Fruit fly (Drosophila melanogaster) whole organism, embryonic: ENCODE data around the gene IleRS-m.

Experiments
- CG10366 ChIP-seq: fragments of 200-800 bp; sonication (Bioruptor generic); IDR thresholded peaks from 2 replicates; pipeline ENCODE4 v1.3.6; 2022; ENCODE audit warnings: missing biosample characterization, missing genetic modification characterization
- CG11247 ChIP-seq: fragments of 200-800 bp; sonication (Bioruptor generic); IDR thresholded peaks from 2 replicates; pipeline ENCODE4 v1.3.6; 2022; ENCODE audit warnings: missing biosample characterization, missing genetic modification characterization
- CG13123 ChIP-seq: fragments of 200-800 bp; sonication (Bioruptor generic); optimal IDR thresholded peaks from 2 replicates; lab custom pipeline; 2016; ENCODE audit warnings: missing biosample characterization, missing genetic modification characterization
- CG13775 ChIP-seq: fragments of 200-800 bp; sonication (Bioruptor generic); optimal IDR thresholded peaks from 3 replicates; lab custom pipeline; 2017; ENCODE audit warnings: missing biosample characterization, mild to moderate bottlenecking, missing genetic modification characterization
- CG16815 ChIP-seq: fragments of 200-800 bp; sonication (Bioruptor generic); optimal IDR thresholded peaks from 3 replicates; lab custom pipeline; 2017; ENCODE audit warnings: missing biosample characterization, mild to moderate bottlenecking, missing genetic modification characterization
- CG17802 ChIP-seq: fragments of 200-800 bp; sonication (Bioruptor generic); optimal IDR thresholded peaks from 2 replicates; lab custom pipeline; 2018; ENCODE audit warnings: missing biosample characterization, mild to moderate bottlenecking, missing genetic modification characterization, moderate library complexity
- CG2202 ChIP-seq: fragments of 200-800 bp; sonication (Bioruptor generic); optimal IDR thresholded peaks from 2 replicates; lab custom pipeline; 2018; ENCODE audit warnings: missing biosample characterization, mild to moderate bottlenecking, missing genetic modification characterization
- CG32772 ChIP-seq: fragments of 200-800 bp; sonication (Bioruptor generic); IDR thresholded peaks from 2 replicates; pipeline ENCODE4 v1.3.6; 2022; ENCODE audit warnings: missing biosample characterization, missing genetic modification characterization
- CG34422 ChIP-seq: fragments of 200-800 bp; sonication (Bioruptor generic); IDR thresholded peaks from 3 replicates; pipeline ENCODE4 v1.3.6; 2022; ENCODE audit warnings: missing biosample characterization, missing genetic modification characterization
- CG3847 ChIP-seq: fragments of 200-800 bp; sonication (Bioruptor generic); IDR thresholded peaks from 2 replicates; pipeline ENCODE4 v1.3.6; 2022; ENCODE audit warnings: missing biosample characterization, missing genetic modification characterization
- CG6813 ChIP-seq: fragments of 200-800 bp; sonication (Bioruptor generic); optimal IDR thresholded peaks from 2 replicates; lab custom pipeline; 2017; ENCODE audit warnings: missing biosample characterization, missing genetic modification characterization, mild to moderate bottlenecking, moderate library complexity, missing genetic modification reagents
- CG7928 ChIP-seq: fragments of 200-800 bp; sonication (Bioruptor generic); optimal IDR thresholded peaks from 2 replicates; lab custom pipeline; 2017; ENCODE audit warnings: missing biosample characterization, mild to moderate bottlenecking, missing genetic modification characterization
- CG8290 ChIP-seq, 3 experiments: fragments of 200-800 bp; sonication (Bioruptor generic); optimal IDR thresholded peaks; 2 replicates each; lab custom pipeline; 2016 to 2019; ENCODE audit warnings: missing biosample characterization in 3 of 3, missing genetic modification characterization in 3 of 3, mild to moderate bottlenecking in 2 of 3, moderate library complexity in 1 of 3
- CG8359 ChIP-seq: fragments of 200-800 bp; sonication (Bioruptor generic); optimal IDR thresholded peaks from 2 replicates; lab custom pipeline; 2017; ENCODE audit warnings: missing biosample characterization, mild to moderate bottlenecking, missing genetic modification characterization, borderline replicate concordance
- CG9437 ChIP-seq: fragments of 200-800 bp; sonication (Bioruptor generic); optimal IDR thresholded peaks from 2 replicates; lab custom pipeline; 2018; ENCODE audit warnings: missing biosample characterization, mild to moderate bottlenecking, missing genetic modification characterization
- CG9797 ChIP-seq: fragments of 200-800 bp; sonication (Bioruptor generic); optimal IDR thresholded peaks from 3 replicates; lab custom pipeline; 2018; ENCODE audit warnings: missing biosample characterization, mild to moderate bottlenecking, missing genetic modification characterization
- CTCF ChIP-seq: fragments of 200-800 bp; sonication (Bioruptor generic); optimal IDR thresholded peaks from 2 replicates; lab custom pipeline; 2017; ENCODE audit warnings: missing biosample characterization, mild to moderate bottlenecking, missing genetic modification characterization, moderate library complexity
- CkIIα-i1 ChIP-seq: fragments of 200-800 bp; sonication (Bioruptor generic); IDR thresholded peaks from 2 replicates; pipeline ENCODE4 v1.3.6; 2022; ENCODE audit warnings: missing biosample characterization, missing genetic modification characterization
- Doc3 ChIP-seq: fragments of 200-800 bp; sonication (Bioruptor generic); IDR thresholded peaks from 3 replicates; pipeline ENCODE4 v1.3.6; 2022; ENCODE audit warnings: missing biosample characterization, missing genetic modification characterization; ENCODE audit not compliant: partially characterized antibody
- E2f2 ChIP-seq: fragments of 200-800 bp; sonication (Bioruptor generic); IDR thresholded peaks from 2 replicates; pipeline ENCODE4 v1.3.6; 2022; ENCODE audit warnings: missing biosample characterization, missing genetic modification characterization
- Hand ChIP-seq: fragments of 200-800 bp; sonication (Bioruptor generic); optimal IDR thresholded peaks from 2 replicates; lab custom pipeline; 2017; ENCODE audit warnings: mild to moderate bottlenecking, missing biosample characterization, missing genetic modification reagents, missing genetic modification characterization
- Meics ChIP-seq: fragments of 200-800 bp; sonication (Bioruptor generic); optimal IDR thresholded peaks from 2 replicates; lab custom pipeline; 2017; ENCODE audit warnings: missing biosample characterization, mild to moderate bottlenecking, missing genetic modification characterization
- Mes4 ChIP-seq: fragments of 200-800 bp; sonication (Bioruptor generic); optimal IDR thresholded peaks from 2 replicates; lab custom pipeline; 2016; ENCODE audit warnings: missing biosample characterization, missing genetic modification characterization
- Myb ChIP-seq: fragments of 200-800 bp; sonication (Bioruptor generic); optimal IDR thresholded peaks from 2 replicates; lab custom pipeline; 2016; ENCODE audit warnings: missing biosample characterization, missing genetic modification characterization
- Nf-YA ChIP-seq: fragments of 200-800 bp; sonication (Bioruptor generic); IDR thresholded peaks from 2 replicates; pipeline ENCODE4 v1.3.6; 2022; ENCODE audit warnings: missing biosample characterization, missing genetic modification characterization
- NfI ChIP-seq: fragments of 200-800 bp; sonication (Bioruptor generic); optimal IDR thresholded peaks from 3 replicates; lab custom pipeline; 2018; ENCODE audit warnings: missing biosample characterization, mild to moderate bottlenecking, missing genetic modification characterization, moderate library complexity
- Side ChIP-seq: fragments of 200-800 bp; sonication (Bioruptor generic); optimal IDR thresholded peaks from 2 replicates; lab custom pipeline; 2016; ENCODE audit warnings: missing biosample characterization, missing genetic modification characterization
- Sin3A ChIP-seq: fragments of >200 bp; optimal IDR thresholded peaks from 2 replicates; lab custom pipeline; 2018
- Sry-δ ChIP-seq: fragments of 200-800 bp; sonication (Bioruptor generic); optimal IDR thresholded peaks from 2 replicates; lab custom pipeline; 2016; ENCODE audit warnings: missing biosample characterization, missing genetic modification characterization
- Stat92E ChIP-seq, 3 experiments: fragments of >200 bp in 2 of 3; fragments of 200-800 bp in 1 of 3; sonication (Bioruptor generic) in 1 of 3; optimal IDR thresholded peaks; 2 replicates each; lab custom pipeline; 2017 to 2019; ENCODE audit warnings: missing biosample characterization in 3 of 3, missing genetic modification characterization in 3 of 3, mild to moderate bottlenecking in 1 of 3, moderate library complexity in 1 of 3
- dmrt99B ChIP-seq: fragments of 200-800 bp; sonication (Bioruptor generic); optimal IDR thresholded peaks from 2 replicates; lab custom pipeline; 2018; ENCODE audit warnings: missing biosample characterization, mild to moderate bottlenecking, missing genetic modification characterization, moderate library complexity
- en ChIP-seq: fragments of 200-800 bp; sonication (Bioruptor generic); optimal IDR thresholded peaks from 2 replicates; lab custom pipeline; 2016; ENCODE audit warnings: missing biosample characterization, missing genetic modification characterization
- fd102C ChIP-seq: fragments of 200-800 bp; sonication (Bioruptor generic); optimal IDR thresholded peaks from 2 replicates; lab custom pipeline; 2018; ENCODE audit warnings: missing biosample characterization, mild to moderate bottlenecking, missing genetic modification characterization, moderate library complexity
- fru ChIP-seq: fragments of >200 bp; optimal IDR thresholded peaks from 2 replicates; lab custom pipeline; 2017
- gce ChIP-seq: fragments of 200-800 bp; sonication (Bioruptor generic); IDR thresholded peaks from 3 replicates; pipeline ENCODE4 v1.3.6; 2022; ENCODE audit warnings: missing biosample characterization, missing genetic modification characterization
- hbn ChIP-seq: fragments of 200-800 bp; sonication (Bioruptor generic); IDR thresholded peaks from 2 replicates; pipeline ENCODE4 v1.3.6; 2022; ENCODE audit warnings: missing biosample characterization, missing genetic modification characterization; ENCODE audit not compliant: partially characterized antibody
- hth ChIP-seq: fragments of >200 bp; optimal IDR thresholded peaks from 2 replicates; lab custom pipeline; 2017; ENCODE audit warnings: inconsistent platforms
- knrl ChIP-seq: fragments of 200-800 bp; sonication (Bioruptor generic); IDR thresholded peaks from 3 replicates; pipeline ENCODE4 v1.3.6; 2022; ENCODE audit warnings: missing biosample characterization, missing genetic modification characterization; ENCODE audit not compliant: partially characterized antibody
- nerfin-1 ChIP-seq: fragments of 200-800 bp; sonication (Bioruptor generic); optimal IDR thresholded peaks from 3 replicates; lab custom pipeline; 2019; ENCODE audit warnings: missing biosample characterization, mild to moderate bottlenecking, missing genetic modification characterization, moderate library complexity
- otp ChIP-seq: fragments of 200-800 bp; sonication (Bioruptor generic); IDR thresholded peaks from 3 replicates; pipeline ENCODE4, ENCODE4 v1.3.6; 2022; ENCODE audit warnings: missing biosample characterization, missing genetic modification characterization
- psq ChIP-seq: fragments of 200-800 bp; sonication (Bioruptor generic); optimal IDR thresholded peaks from 2 replicates; lab custom pipeline; 2017; ENCODE audit warnings: missing biosample characterization, missing genetic modification characterization
- row ChIP-seq: fragments of 200-800 bp; sonication (Bioruptor generic); IDR thresholded peaks from 3 replicates; pipeline ENCODE4 v1.3.6; 2022; ENCODE audit warnings: missing biosample characterization, missing genetic modification characterization
- shn ChIP-seq: fragments of 200-800 bp; sonication (Bioruptor generic); optimal IDR thresholded peaks from 3 replicates; lab custom pipeline; 2016; ENCODE audit warnings: missing biosample characterization, missing genetic modification characterization
- sim ChIP-seq: fragments of 200-800 bp; sonication (Bioruptor generic); IDR thresholded peaks from 2 replicates; pipeline ENCODE4 v1.3.6; 2022; ENCODE audit warnings: missing biosample characterization, missing genetic modification characterization
- slp2 ChIP-seq: fragments of 200-800 bp; sonication (Bioruptor generic); optimal IDR thresholded peaks from 2 replicates; lab custom pipeline; 2016; ENCODE audit warnings: missing biosample characterization, missing genetic modification characterization
- sna ChIP-seq: fragments of 200-800 bp; sonication (Bioruptor generic); IDR thresholded peaks from 2 replicates; pipeline ENCODE4 v1.3.6; 2022; ENCODE audit warnings: missing biosample characterization, missing genetic modification characterization; ENCODE audit not compliant: partially characterized antibody
- tup ChIP-seq: fragments of 200-800 bp; sonication (Bioruptor generic); optimal IDR thresholded peaks from 2 replicates; lab custom pipeline; 2016; ENCODE audit warnings: missing biosample characterization, mild to moderate bottlenecking, missing genetic modification characterization, moderate library complexity
- z ChIP-seq: fragments of 200-800 bp; sonication (Bioruptor generic); IDR thresholded peaks from 3 replicates; pipeline ENCODE4 v1.3.6; 2022; ENCODE audit warnings: missing biosample characterization, missing genetic modification characterization
- zen2 ChIP-seq: fragments of 200-800 bp; sonication (Bioruptor generic); IDR thresholded peaks from 3 replicates; pipeline ENCODE4 v1.3.6; 2022; ENCODE audit warnings: missing biosample characterization, missing genetic modification characterization; ENCODE audit not compliant: partially characterized antibody

IleRS-m gene

DNA sequence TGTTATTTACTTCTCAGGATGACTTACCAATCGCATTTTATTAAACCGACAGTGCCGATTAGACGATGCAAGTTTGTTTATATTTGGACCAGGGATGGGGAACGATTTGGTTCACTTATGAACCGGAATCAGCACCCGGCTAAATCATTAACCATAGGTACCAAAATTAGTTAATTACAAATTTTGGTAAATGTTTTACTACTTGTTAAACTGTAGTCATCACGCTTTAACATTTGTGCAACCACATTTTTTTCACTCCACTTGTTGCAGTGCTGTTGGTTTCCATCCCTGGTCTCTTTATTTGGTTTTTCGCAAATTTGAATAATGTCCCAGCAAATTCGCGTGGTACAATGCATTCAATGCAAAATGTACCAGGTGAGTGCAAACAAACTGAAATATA, 5.4 kb downstream of the IleRS-m start, which contains the start of the genes IntS9 and CG43295 (continued):
- TF ChIP-seq Hand (GFP tag; lab: Kevin White, UChicago), result no peak
- peak; percentile 62 for TF ChIP-seq CG11247 (GFP tag; lab: Robert Waterston, UW)
- peak; percentile 70 for TF ChIP-seq Myb
- TF ChIP-seq otp (GFP tag; lab: Robert Waterston, UW), result peak; percentile 84
- peak; percentile 47 for TF ChIP-seq CG8359 (GFP tag; lab: Kevin White, UChicago)
- TF ChIP-seq CG13775 (GFP tag; lab: Kevin White, UChicago), result peak; percentile 84
- peak; percentile 81 for TF ChIP-seq slp2 (GFP tag; lab: Kevin White, UChicago)
- TF ChIP-seq hth (lab: Kevin White, UChicago), result no peak

DNA sequence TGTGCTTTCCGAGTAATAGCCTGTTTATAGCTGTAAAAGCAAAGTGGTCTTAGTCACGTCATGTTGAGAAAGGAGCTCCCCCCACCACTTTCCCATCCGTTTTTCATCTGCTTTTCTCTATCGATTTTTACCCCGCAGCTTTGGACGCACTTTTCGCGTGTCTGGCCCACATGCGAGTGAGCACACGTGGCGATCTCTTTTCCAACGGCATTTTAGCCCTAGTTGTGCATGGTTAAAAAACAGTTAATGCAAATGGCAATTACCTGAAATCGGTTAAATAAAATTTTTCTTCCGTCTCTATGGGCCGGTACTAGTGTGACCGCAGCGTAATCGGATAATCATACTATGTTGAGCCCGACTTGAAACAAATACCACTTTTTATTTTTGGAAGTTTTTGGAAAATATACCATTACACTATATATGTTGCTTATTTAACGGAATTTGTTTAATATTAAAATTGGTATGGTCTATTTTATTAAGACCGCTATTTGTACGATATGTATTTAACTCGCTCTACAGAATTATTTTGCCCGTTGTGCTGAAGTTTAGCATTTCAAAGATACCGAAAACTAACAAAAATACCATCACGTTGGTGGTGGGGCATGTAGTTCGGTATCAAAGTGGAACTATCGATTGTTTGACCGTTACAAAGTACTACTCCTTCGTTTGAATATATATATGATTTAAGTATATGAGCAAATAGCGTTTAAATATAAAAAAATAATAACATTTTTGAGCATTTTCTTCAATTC, 12.2 kb downstream of the IleRS-m start, which contains the start of gene Zn72D:
Zn72D (minus strand) TSS at position 558 of the 752 bp plus-strand sequence.
- TF ChIP-seq CG6813 (GFP tag; lab: Kevin White, UChicago) (no peak), CG13123 (GFP tag; lab: Kevin White, UChicago) (no peak), tup (no peak), CG3847 (GFP tag; lab: Robert Waterston, UW) (no peak), sim (GFP tag; lab: Robert Waterston, UW) (no peak), CG7928 (no peak), CG9437 (GFP tag; lab: Kevin White, UChicago) (no peak), NfI (GFP tag; lab: Kevin White, UChicago) (no peak), z (no peak), Stat92E (GFP tag; optimal IDR thresholded peaks at IDR 0.05; lab: Kevin White, UChicago) (peak in 1 of 3 experiments; percentile 11), Mes4 (no peak), knrl (peak; percentile 29; the same call in 1 of the 3 replicates), CG17802 (no peak), CG16815 (GFP tag; lab: Kevin White, UChicago) (no peak), dmrt99B (tag; lab: Kevin White, UChicago) (no peak), CG32772 (GFP tag; lab: Robert Waterston, UW) (no peak), Sin3A (lab: Kevin White, UChicago) (peak; percentile 73), Nf-YA (GFP tag; lab: Robert Waterston, UW) (no peak), CTCF (GFP tag; lab: Kevin White, UChicago) (no peak), CG9797 (GFP tag; lab: Kevin White, UChicago) (peak; percentile 60), CkIIα-i1 (GFP tag; lab: Robert Waterston, UW) (no peak), sna (GFP tag; lab: Robert Waterston, UW) (no peak), CG2202 (no peak), CG34422 (GFP tag; lab: Robert Waterston, UW) (peak; percentile 33; the same call in 1 of the 3 replicates), Side (GFP tag; lab: Kevin White, UChicago) (no peak), nerfin-1 (tag; lab: Kevin White, UChicago) (peak; percentile 9), zen2 (GFP tag; lab: Robert Waterston, UW) (no peak), Meics (GFP tag; lab: Kevin White, UChicago) (no peak), hbn (GFP tag; lab: Robert Waterston, UW) (no peak), Doc3 (no peak), gce (GFP tag; lab: Robert Waterston, UW) (no peak), shn (GFP tag; lab: Kevin White, UChicago) (no peak), psq (GFP tag; lab: Kevin White, UChicago) (no peak), row (peak; percentile 28; the same call in 1 of the 3 replicates), CG10366 (no peak), en (GFP tag; lab: Kevin White, UChicago) (no peak), CG8290 (GFP tag; optimal IDR thresholded peaks at IDR 0.05; lab: Kevin White, UChicago) (no peak), CG8290 (tag; optimal IDR thresholded peaks at IDR 0.05; lab: Kevin White, UChicago) (no peak), Sry-δ (GFP tag; lab: Kevin White, UChicago) (peak; percentile 72), fd102C (GFP tag; lab: Kevin White, UChicago) (no peak), E2f2 (GFP tag; lab: Robert Waterston, UW) (0 out of 2 replicates have a peak, but pooled peaks have one; percentile 18), fru (lab: Kevin White, UChicago) (no peak)
